Fruit fly (Drosophila melanogaster): ENCODE results near the gene Atg18b.
A peak's percentile ranks its signal among the peaks of the same experiment; 100 is the strongest.

The Atg18b gene

dm6 chr2L:21260869-21261268 is 40.5 kb upstream of the Atg18b start (continued):
- TF ChIP-seq Eip93F (GFP tag; optimal IDR thresholded peaks at IDR 0.05) = no peak
- no peak for TF ChIP-seq CG1621 (tag; optimal IDR thresholded peaks at IDR 0.05)
- no peak for TF ChIP-seq CG6163 (GFP tag; IDR thresholded peaks at IDR 0.05)
- no peak for TF ChIP-seq Blimp-1 (GFP tag; optimal IDR thresholded peaks at IDR 0.05)
- TF ChIP-seq net (GFP tag; optimal IDR thresholded peaks at IDR 0.05) = no peak
- TF ChIP-seq dac (GFP tag; optimal IDR thresholded peaks at IDR 0.05) = no peak
- peak; percentile 32 for TF ChIP-seq Ets96B (tag; optimal IDR thresholded peaks at IDR 0.05)
- no peak for TF ChIP-seq CG32006 (GFP tag; optimal IDR thresholded peaks at IDR 0.05)
- peak; percentile 21 for TF ChIP-seq cyc (GFP tag; optimal IDR thresholded peaks at IDR 0.05)
- TF ChIP-seq CG8319 (GFP tag; optimal IDR thresholded peaks at IDR 0.05) = peak; percentile 9
- no peak for TF ChIP-seq CG11294 (GFP tag; IDR thresholded peaks at IDR 0.05)
- 0 out of 2 replicates have a peak, but pooled peaks have one; percentile 14 for TF ChIP-seq CG15336 (GFP tag; IDR thresholded peaks at IDR 0.05)
- TF ChIP-seq fd85E (GFP tag; optimal IDR thresholded peaks at IDR 0.05) = no peak
- TF ChIP-seq Ets21C (GFP tag; optimal IDR thresholded peaks at IDR 0.05) = peak; percentile 8
- TF ChIP-seq fkh (GFP tag; optimal IDR thresholded peaks at IDR 0.05) = peak; percentile 80
- no peak for TF ChIP-seq CG11902 (GFP tag; optimal IDR thresholded peaks at IDR 0.05)

dm6 chr2L:21259008-21259407 is 38.6 kb upstream of the Atg18b start:
- no peak for TF ChIP-seq CG9139 (GFP tag; optimal IDR thresholded peaks at IDR 0.05)
- no peak for TF ChIP-seq ss (GFP tag; optimal IDR thresholded peaks at IDR 0.05)
- no peak for TF ChIP-seq Ets21C (GFP tag; optimal IDR thresholded peaks at IDR 0.05)
- TF ChIP-seq CG34406 (GFP tag; optimal IDR thresholded peaks at IDR 0.05) = no peak
- TF ChIP-seq Ets96B (tag; optimal IDR thresholded peaks at IDR 0.05) = no peak
- TF ChIP-seq cyc (GFP tag; optimal IDR thresholded peaks at IDR 0.05) = no peak
- no peak for TF ChIP-seq Sox15 (GFP tag; optimal IDR thresholded peaks at IDR 0.05)

dm6 chr2L:21251750-21252149 is 31.4 kb upstream of the Atg18b start:
- no peak for TF ChIP-seq Blimp-1 (GFP tag; optimal IDR thresholded peaks at IDR 0.05)
- TF ChIP-seq fkh (GFP tag; optimal IDR thresholded peaks at IDR 0.05) = peak; percentile 60
- TF ChIP-seq svp (GFP tag) = peak; percentile 67
- peak; percentile 37 for TF ChIP-seq vri (GFP tag; optimal IDR thresholded peaks at IDR 0.05)

DNA sequence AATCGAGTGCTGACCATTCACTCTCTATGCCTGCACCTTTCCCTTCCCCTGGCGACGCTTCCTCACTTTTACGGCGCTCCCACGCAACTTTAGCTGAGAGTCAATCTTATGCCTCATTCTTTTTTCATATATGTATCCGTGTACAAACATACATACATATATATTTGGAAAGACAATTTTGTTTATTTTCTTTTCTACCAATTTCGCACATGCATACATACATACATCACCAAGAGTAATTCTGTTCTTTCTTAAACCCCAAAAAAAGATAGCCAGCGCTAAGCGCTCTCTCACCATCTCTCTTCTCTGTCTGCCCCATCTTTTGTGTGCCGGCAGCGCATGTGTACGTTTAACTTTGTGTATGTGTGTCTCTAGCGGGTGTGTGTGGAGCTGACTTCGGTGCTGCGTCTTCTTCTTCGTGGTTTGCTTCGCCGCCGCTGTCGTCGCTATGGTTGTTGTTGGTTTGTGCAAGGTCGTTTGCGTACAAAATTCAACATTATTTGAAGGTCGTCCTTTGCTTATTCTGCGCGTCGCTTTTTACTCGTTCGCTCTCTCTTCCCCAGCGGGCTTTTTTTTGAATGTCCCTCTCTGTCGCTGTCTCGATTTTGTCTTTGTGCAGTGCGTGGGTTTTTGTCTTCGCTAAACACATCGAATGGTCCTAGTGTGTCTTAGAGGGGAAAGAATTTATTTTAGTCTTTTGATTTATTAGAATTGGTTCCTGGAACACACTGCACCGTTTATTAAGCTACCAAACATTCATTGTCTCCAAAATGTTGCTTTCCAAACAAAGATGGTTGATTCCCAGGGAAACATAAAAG is 30.4 kb upstream of the Atg18b start:
- TF ChIP-seq Eip78C (GFP tag) (peak; percentile 65), OdsH (GFP tag; optimal IDR thresholded peaks at IDR 0.05) (no peak), salr (GFP tag; optimal IDR thresholded peaks at IDR 0.05) (no peak), Blimp-1 (GFP tag; optimal IDR thresholded peaks at IDR 0.05) (peak; percentile 42), Sox14 (GFP tag; optimal IDR thresholded peaks at IDR 0.05) (peak; percentile 50), CG7368 (GFP tag; optimal IDR thresholded peaks at IDR 0.05) (no peak), CG10669 (GFP tag; optimal IDR thresholded peaks at IDR 0.05) (no peak), CG6792 (GFP tag; optimal IDR thresholded peaks at IDR 0.05) (no peak), achi (GFP tag; optimal IDR thresholded peaks at IDR 0.05) (no peak), Lpt (GFP tag; optimal IDR thresholded peaks at IDR 0.05) (peak; percentile 50), CG6854 (GFP tag; optimal IDR thresholded peaks at IDR 0.05) (peak; percentile 87), Sox15 (GFP tag; optimal IDR thresholded peaks at IDR 0.05) (no peak), CG11762 (GFP tag; optimal IDR thresholded peaks at IDR 0.05; ENCODE audit: insufficient read depth) (no peak), CG15336 (GFP tag; IDR thresholded peaks at IDR 0.05) (peak; percentile 59; the same call in 1 of the 2 replicates), lz (GFP tag; optimal IDR thresholded peaks at IDR 0.05) (no peak), acj6 (GFP tag; optimal IDR thresholded peaks at IDR 0.05) (no peak), CG8632 (GFP tag; optimal IDR thresholded peaks at IDR 0.05) (no peak), CG11902 (GFP tag; optimal IDR thresholded peaks at IDR 0.05) (no peak), esn (GFP tag; optimal IDR thresholded peaks at IDR 0.05) (no peak), CG6276 (GFP tag; optimal IDR thresholded peaks at IDR 0.05) (no peak), CG32006 (GFP tag; optimal IDR thresholded peaks at IDR 0.05) (no peak), CG6163 (GFP tag; IDR thresholded peaks at IDR 0.05) (no peak), eg (GFP tag; IDR thresholded peaks at IDR 0.05) (no peak; the same call in 2 of the 3 replicates), Eip93F (GFP tag; optimal IDR thresholded peaks at IDR 0.05) (peak; percentile 42), pdm3 (GFP tag; optimal IDR thresholded peaks at IDR 0.05) (no peak), CG34406 (GFP tag; optimal IDR thresholded peaks at IDR 0.05) (no peak), fkh (GFP tag; optimal IDR thresholded peaks at IDR 0.05) (peak; percentile 85), Hr39 (GFP tag; optimal IDR thresholded peaks at IDR 0.05) (peak; percentile 98), fd59A (GFP tag; optimal IDR thresholded peaks at IDR 0.05) (no peak), CG11294 (GFP tag; IDR thresholded peaks at IDR 0.05) (no peak), CG8119 (GFP tag; IDR thresholded peaks at IDR 0.05) (peak; percentile 69)

Measured in whole organism, prepupa.